Worm (Caenorhabditis elegans): ENCODE measurements around the gene W02A2.5.

The W02A2.5 gene

ce11 chrIV:13356005-13356404, 13.3 kb downstream of the W02A2.5 start:
- TF ChIP-seq ceh-9 (tag; optimal IDR thresholded peaks at IDR 0.05) (no peak), ztf-16 (tag; optimal IDR thresholded peaks at IDR 0.05) (no peak), unc-3 (GFP tag; conservative IDR thresholded peaks at IDR 0.05) (no peak), unc-3 (tag; optimal IDR thresholded peaks at IDR 0.05) (no peak), K02D7.2 (tag; optimal IDR thresholded peaks at IDR 0.05) (no peak), ceh-14 (tag; optimal IDR thresholded peaks at IDR 0.05) (no peak), lin-11 (tag; optimal IDR thresholded peaks at IDR 0.05) (no peak)

- no peak for TF ChIP-seq K09A11.1 (tag; optimal IDR thresholded peaks at IDR 0.05; ENCODE audit: insufficient read depth)
- no peak for TF ChIP-seq ceh-30 (tag; optimal IDR thresholded peaks at IDR 0.05)
- no peak for TF ChIP-seq pag-3 (tag; optimal IDR thresholded peaks at IDR 0.05; ENCODE audit: borderline replicate concordance)
- TF ChIP-seq npax-4 (tag; optimal IDR thresholded peaks at IDR 0.05): no peak
- no peak for TF ChIP-seq unc-3 (GFP tag; conservative IDR thresholded peaks at IDR 0.05)
- no peak for TF ChIP-seq unc-3 (tag; optimal IDR thresholded peaks at IDR 0.05)
- TF ChIP-seq C38D4.7 (GFP tag; optimal IDR thresholded peaks at IDR 0.05): no peak
- no peak for TF ChIP-seq zip-5 (tag; optimal IDR thresholded peaks at IDR 0.05)
- no peak for TF ChIP-seq ahr-1 (tag; optimal IDR thresholded peaks at IDR 0.05)
- TF ChIP-seq odd-2 (tag; optimal IDR thresholded peaks at IDR 0.05): no peak
Observed at ce11 chrIV:13358488-13358887, 15.8 kb downstream of the W02A2.5 start, which contains the start of gene W02A2.8. Gene W02A2.8 (minus strand): TSS chrIV:13358588.

- TF ChIP-seq nhr-11 (tag; optimal IDR thresholded peaks at IDR 0.05): no peak
- TF ChIP-seq mec-3 (tag; optimal IDR thresholded peaks at IDR 0.05; ENCODE audit: borderline replicate concordance): no peak
- TF ChIP-seq hlh-30 (tag; optimal IDR thresholded peaks at IDR 0.05; ENCODE audit: insufficient read depth): no peak
- no peak for TF ChIP-seq ceh-22 (tag; optimal IDR thresholded peaks at IDR 0.05)
- TF ChIP-seq sdc-2 (tag; optimal IDR thresholded peaks at IDR 0.05): no peak
- TF ChIP-seq pros-1 (tag; optimal IDR thresholded peaks at IDR 0.05): no peak
- TF ChIP-seq hlh-13 (GFP tag; optimal IDR thresholded peaks at IDR 0.05): no peak
- TF ChIP-seq ets-4 (tag; optimal IDR thresholded peaks at IDR 0.05): no peak
- TF ChIP-seq ceh-24 (tag; optimal IDR thresholded peaks at IDR 0.05): no peak
- TF ChIP-seq ceh-30 (tag; optimal IDR thresholded peaks at IDR 0.05): no peak
- no peak for TF ChIP-seq fax-1 (tag; optimal IDR thresholded peaks at IDR 0.05)
- no peak for TF ChIP-seq zip-5 (tag; optimal IDR thresholded peaks at IDR 0.05)
- no peak for TF ChIP-seq ceh-19 (GFP tag; optimal IDR thresholded peaks at IDR 0.05)
- no peak for TF ChIP-seq sox-4 (tag; optimal IDR thresholded peaks at IDR 0.05)
- no peak for TF ChIP-seq madf-2 (tag; optimal IDR thresholded peaks at IDR 0.05)
- TF ChIP-seq dve-1 (tag; optimal IDR thresholded peaks at IDR 0.05): no peak
- TF ChIP-seq npax-4 (tag; optimal IDR thresholded peaks at IDR 0.05): no peak
- no peak for TF ChIP-seq pha-4 (tag; optimal IDR thresholded peaks at IDR 0.05)
Observed at ce11 chrIV:13360144-13360543, 17.5 kb downstream of the W02A2.5 start, which contains the start of gene Y62E10A.3. Gene Y62E10A.3 (minus strand): TSS chrIV:13360244.

ce11 chrIV:13364869-13365268, 22.2 kb downstream of the W02A2.5 start, which contains the start of gene srsx-25:
Gene srsx-25 (plus strand): TSS chrIV:13365169.
- TF ChIP-seq rnt-1 (tag; optimal IDR thresholded peaks at IDR 0.05): no peak
- no peak for TF ChIP-seq C08G9.2 (tag; optimal IDR thresholded peaks at IDR 0.05)
- no peak for TF ChIP-seq fkh-6 (tag; optimal IDR thresholded peaks at IDR 0.05)
- no peak for TF ChIP-seq ttx-3 (tag; optimal IDR thresholded peaks at IDR 0.05)
- no peak for TF ChIP-seq nhr-232 (tag; optimal IDR thresholded peaks at IDR 0.05)
- TF ChIP-seq odd-2 (tag; optimal IDR thresholded peaks at IDR 0.05): no peak
- no peak for TF ChIP-seq hlh-6 (tag; optimal IDR thresholded peaks at IDR 0.05)
- TF ChIP-seq sdc-2 (tag; optimal IDR thresholded peaks at IDR 0.05): no peak
- TF ChIP-seq ets-4 (tag; optimal IDR thresholded peaks at IDR 0.05): no peak
- no peak for TF ChIP-seq ceh-45 (GFP tag; IDR thresholded peaks at IDR 0.05)
- no peak for TF ChIP-seq lim-6 (tag; optimal IDR thresholded peaks at IDR 0.05)
- no peak for TF ChIP-seq ceh-31 (tag; optimal IDR thresholded peaks at IDR 0.05)
- TF ChIP-seq mec-3 (tag; optimal IDR thresholded peaks at IDR 0.05; ENCODE audit: borderline replicate concordance): no peak

Data from whole organism, late embryonic.